Fruit fly (Drosophila melanogaster): ENCODE data around the gene Coprox.

Gene Coprox

DNA sequence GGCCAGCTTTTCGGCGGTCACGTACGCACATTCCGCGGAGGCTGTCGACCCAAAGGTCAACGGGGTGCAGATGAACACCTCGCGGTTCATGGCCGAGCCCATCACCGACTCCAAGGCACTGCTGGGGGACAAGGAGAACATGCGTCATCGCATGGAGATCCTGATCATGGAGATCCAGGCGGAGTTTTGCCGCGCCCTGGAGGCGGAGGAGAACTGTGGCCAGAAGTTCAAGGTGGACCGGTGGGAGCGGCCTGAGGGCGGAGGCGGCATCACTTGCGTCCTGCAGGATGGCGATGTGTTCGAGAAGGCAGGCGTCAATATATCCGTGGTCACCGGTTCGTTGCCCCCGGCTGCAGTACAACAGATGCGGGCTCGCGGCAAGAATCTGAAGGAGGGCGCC is 411 bp downstream of the Coprox start (continued):
- TF ChIP-seq Elba2 (GFP tag; optimal IDR thresholded peaks at IDR 0.05) (no peak), CG11696 (GFP tag; IDR thresholded peaks at IDR 0.05) (no peak), CG8359 (GFP tag; optimal IDR thresholded peaks at IDR 0.05; ENCODE audit: borderline replicate concordance) (no peak), B-H1 (GFP tag; IDR thresholded peaks at IDR 0.05) (no peak), MESR4 (GFP tag; optimal IDR thresholded peaks at IDR 0.05) (peak; percentile 28), br (optimal IDR thresholded peaks at IDR 0.05) (no peak), wek (GFP tag; optimal IDR thresholded peaks at IDR 0.05) (no peak), Med (GFP tag) (peak; percentile 39), CG18011 (GFP tag; optimal IDR thresholded peaks at IDR 0.05) (no peak), CG42726 (GFP tag; IDR thresholded peaks at IDR 0.05; ENCODE audit: partially characterized antibody) (0 out of 2 replicates have a peak, but pooled peaks have one; percentile 54), vfl (GFP tag; optimal IDR thresholded peaks at IDR 0.05) (no peak)

DNA sequence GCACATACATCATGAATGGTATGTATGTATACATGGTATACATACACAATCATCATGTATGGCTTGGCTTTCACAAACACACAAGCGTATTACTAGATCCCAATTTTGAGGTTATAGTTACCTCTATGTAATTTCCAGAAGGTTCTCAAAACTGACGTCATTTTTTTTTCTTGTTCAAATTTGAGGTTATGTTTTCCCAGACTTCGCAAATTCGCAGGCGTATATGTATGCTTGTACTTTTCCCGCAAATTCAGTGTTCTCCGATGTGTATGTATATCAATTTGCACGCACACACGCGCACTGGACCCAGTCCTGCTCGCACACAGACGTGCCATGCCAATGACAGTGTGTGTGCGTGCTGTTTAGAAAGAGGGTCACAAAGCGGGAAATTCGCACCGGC is 2.1 kb downstream of the Coprox start:
- peak; percentile 95 for TF ChIP-seq CG32767 (GFP tag; IDR thresholded peaks at IDR 0.05)
- peak; percentile 43 for TF ChIP-seq Med (GFP tag)
- peak; percentile 56; the same call in 2 of the 3 replicates for TF ChIP-seq CG34422 (GFP tag; IDR thresholded peaks at IDR 0.05)
- TF ChIP-seq HmgD (GFP tag; optimal IDR thresholded peaks at IDR 0.05) = peak; percentile 2
- TF ChIP-seq MESR4 (GFP tag; optimal IDR thresholded peaks at IDR 0.05) = peak; percentile 43
- TF ChIP-seq pzg (GFP tag; optimal IDR thresholded peaks at IDR 0.05) = peak; percentile 10
- TF ChIP-seq bigmax (GFP tag; optimal IDR thresholded peaks at IDR 0.05) = peak; percentile 97
- TF ChIP-seq pum (GFP tag; optimal IDR thresholded peaks at IDR 0.05) = no peak
- no peak for TF ChIP-seq hb (GFP tag; IDR thresholded peaks at IDR 0.05; ENCODE audit: partially characterized antibody)
- peak; percentile 20; the same call in 1 of the 3 replicates for TF ChIP-seq row (GFP tag; IDR thresholded peaks at IDR 0.05)
- peak; percentile 100 for TF ChIP-seq CG10431 (GFP tag; optimal IDR thresholded peaks at IDR 0.05)
- TF ChIP-seq rib (GFP tag; IDR thresholded peaks at IDR 0.05) = peak; percentile 29; the same call in 1 of the 2 replicates
- TF ChIP-seq Nf-YB (GFP tag; optimal IDR thresholded peaks at IDR 0.05) = no peak
- peak; percentile 71 for TF ChIP-seq CG15479 (GFP tag; optimal IDR thresholded peaks at IDR 0.05)
- TF ChIP-seq sens (GFP tag) = peak; percentile 48
- TF ChIP-seq CG8290 (GFP tag; optimal IDR thresholded peaks at IDR 0.05) = peak; percentile 99
- TF ChIP-seq CG8290 (tag; optimal IDR thresholded peaks at IDR 0.05) = peak; percentile 30 to 87
- TF ChIP-seq wek (GFP tag; optimal IDR thresholded peaks at IDR 0.05) = peak; percentile 12
- TF ChIP-seq CG2199 (GFP tag; IDR thresholded peaks at IDR 0.05) = 0 out of 3 replicates have a peak, but pooled peaks have one; percentile 54
- peak; percentile 26; the same call in 1 of the 3 replicates for TF ChIP-seq CG34224 (GFP tag; IDR thresholded peaks at IDR 0.05; ENCODE audit: partially characterized antibody)
- TF ChIP-seq ewg (GFP tag; optimal IDR thresholded peaks at IDR 0.05) = peak; percentile 85
- peak; percentile 51 for TF ChIP-seq CG30020 (tag; optimal IDR thresholded peaks at IDR 0.05)
- TF ChIP-seq CG10209 (GFP tag; optimal IDR thresholded peaks at IDR 0.05) = no peak
- no peak for TF ChIP-seq Sry-δ (GFP tag; optimal IDR thresholded peaks at IDR 0.05)
- TF ChIP-seq chm (GFP tag; IDR thresholded peaks at IDR 0.05) = peak; percentile 40; the same call in 1 of the 2 replicates
- peak; percentile 31; the same call in 1 of the 2 replicates for TF ChIP-seq MBD-R2 (GFP tag; IDR thresholded peaks at IDR 0.05)
- 0 out of 3 replicates have a peak, but pooled peaks have one; percentile 23 for TF ChIP-seq C15 (GFP tag; IDR thresholded peaks at IDR 0.05)
- peak; percentile 84 for TF ChIP-seq cg (GFP tag; optimal IDR thresholded peaks at IDR 0.05)
- peak; percentile 55 for TF ChIP-seq nom (GFP tag; optimal IDR thresholded peaks at IDR 0.05)
- no peak for TF ChIP-seq CG7987 (GFP tag; optimal IDR thresholded peaks at IDR 0.05)
- TF ChIP-seq CG6791 (GFP tag; IDR thresholded peaks at IDR 0.05; ENCODE audit: partially characterized antibody) = peak; percentile 68
- 0 out of 2 replicates have a peak, but pooled peaks have one; percentile 9 for TF ChIP-seq CG8765 (GFP tag; IDR thresholded peaks at IDR 0.05)
- peak; percentile 63 for TF ChIP-seq CG13894 (tag; optimal IDR thresholded peaks at IDR 0.05)
- no peak for TF ChIP-seq prd (optimal IDR thresholded peaks at IDR 0.05)
- TF ChIP-seq prd (GFP tag; IDR thresholded peaks at IDR 0.05) = no peak
- TF ChIP-seq sug (tag; optimal IDR thresholded peaks at IDR 0.05) = peak; percentile 5
- no peak for TF ChIP-seq HmgZ (tag; optimal IDR thresholded peaks at IDR 0.05)
- TF ChIP-seq nerfin-1 (tag; optimal IDR thresholded peaks at IDR 0.05) = peak; percentile 7
- TF ChIP-seq Nf-YC (tag; optimal IDR thresholded peaks at IDR 0.05) = peak; percentile 9
- peak; percentile 20 for TF ChIP-seq CG8924 (tag; optimal IDR thresholded peaks at IDR 0.05)
- TF ChIP-seq Hr39 (optimal IDR thresholded peaks at IDR 0.05) = no peak
